Fruit fly (Drosophila melanogaster) whole organism, embryonic: ENCODE measurements around the gene Nrx-IV.

Experiments used
- Adf1 ChIP-seq: fragments of 200-800 bp; sonication (Bioruptor generic); IDR thresholded peaks from 2 replicates; pipeline ENCODE4 v1.3.6; 2022; ENCODE audit warnings: missing biosample characterization, missing genetic modification characterization
- CG11085 ChIP-seq: fragments of 200-800 bp; sonication (Bioruptor generic); IDR thresholded peaks from 2 replicates; pipeline ENCODE4 v1.3.6; 2022; ENCODE audit warnings: missing biosample characterization, missing genetic modification characterization
- CG11696 ChIP-seq: fragments of 200-800 bp; sonication (Bioruptor generic); IDR thresholded peaks from 2 replicates; pipeline ENCODE4 v1.3.6; 2022; ENCODE audit warnings: missing biosample characterization, missing genetic modification characterization
- CG12769 ChIP-seq: fragments of 200-800 bp; sonication (Bioruptor generic); optimal IDR thresholded peaks from 2 replicates; lab custom pipeline; 2019; ENCODE audit warnings: missing biosample characterization, mild to moderate bottlenecking, missing genetic modification characterization, moderate library complexity
- CG17359 ChIP-seq: fragments of 200-800 bp; sonication (Bioruptor generic); optimal IDR thresholded peaks from 3 replicates; lab custom pipeline; 2018; ENCODE audit warnings: missing biosample characterization, mild to moderate bottlenecking, missing genetic modification characterization, moderate library complexity
- CG17385 ChIP-seq: fragments of 200-800 bp; sonication (Bioruptor generic); optimal IDR thresholded peaks from 3 replicates; lab custom pipeline; 2018; ENCODE audit warnings: missing biosample characterization, mild to moderate bottlenecking, missing genetic modification characterization
- CG2202 ChIP-seq: fragments of 200-800 bp; sonication (Bioruptor generic); optimal IDR thresholded peaks from 2 replicates; lab custom pipeline; 2018; ENCODE audit warnings: missing biosample characterization, mild to moderate bottlenecking, missing genetic modification characterization
- CG30020 ChIP-seq: fragments of 200-800 bp; optimal IDR thresholded peaks from 2 replicates; lab custom pipeline; 2019; ENCODE audit warnings: missing biosample characterization, mild to moderate bottlenecking, missing genetic modification characterization, moderate library complexity
- CG30403 ChIP-seq: fragments of 200-800 bp; sonication (Bioruptor generic); optimal IDR thresholded peaks from 3 replicates; lab custom pipeline; 2016; ENCODE audit warnings: missing biosample characterization, missing genetic modification characterization
- CG31224 ChIP-seq: fragments of 200-800 bp; sonication (Bioruptor generic); IDR thresholded peaks from 2 replicates; pipeline ENCODE4 v1.3.6; 2022; ENCODE audit warnings: missing biosample characterization, missing genetic modification characterization
- CG3281 ChIP-seq: fragments of 200-800 bp; sonication (Bioruptor generic); optimal IDR thresholded peaks from 3 replicates; lab custom pipeline; 2017; ENCODE audit warnings: missing biosample characterization, mild to moderate bottlenecking, missing genetic modification characterization
- CG34224 ChIP-seq: fragments of 200-800 bp; sonication (Bioruptor generic); IDR thresholded peaks from 3 replicates; pipeline ENCODE4 v1.3.6; 2022; ENCODE audit warnings: missing biosample characterization, missing genetic modification characterization; ENCODE audit not compliant: partially characterized antibody
- CG3726 ChIP-seq: fragments of 200-800 bp; sonication (Bioruptor generic); IDR thresholded peaks from 3 replicates; pipeline ENCODE4, ENCODE4 v1.3.6; 2022; ENCODE audit warnings: missing biosample characterization, missing genetic modification characterization
- CG3847 ChIP-seq: fragments of 200-800 bp; sonication (Bioruptor generic); IDR thresholded peaks from 2 replicates; pipeline ENCODE4 v1.3.6; 2022; ENCODE audit warnings: missing biosample characterization, missing genetic modification characterization
- CG5180 ChIP-seq: fragments of 200-800 bp; sonication (Bioruptor generic); optimal IDR thresholded peaks from 3 replicates; lab custom pipeline; 2017; ENCODE audit warnings: missing biosample characterization, missing genetic modification characterization, mild to moderate bottlenecking, moderate library complexity, missing genetic modification reagents
- CG6683 ChIP-seq: fragments of 200-800 bp; sonication (Bioruptor generic); optimal IDR thresholded peaks from 2 replicates; lab custom pipeline; 2017; ENCODE audit warnings: missing biosample characterization, mild to moderate bottlenecking, missing genetic modification characterization, missing genetic modification reagents
- CG9437 ChIP-seq: fragments of 200-800 bp; sonication (Bioruptor generic); optimal IDR thresholded peaks from 2 replicates; lab custom pipeline; 2018; ENCODE audit warnings: missing biosample characterization, mild to moderate bottlenecking, missing genetic modification characterization
- Camta ChIP-seq: fragments of 200-800 bp; sonication (Bioruptor generic); optimal IDR thresholded peaks from 2 replicates; lab custom pipeline; 2016; ENCODE audit warnings: missing biosample characterization, missing genetic modification characterization
- Deaf1 ChIP-seq: fragments of 200-800 bp; optimal IDR thresholded peaks from 3 replicates; lab custom pipeline; 2019; ENCODE audit warnings: missing biosample characterization, mild to moderate bottlenecking, missing genetic modification characterization, moderate library complexity
- Dp ChIP-seq: fragments of 200-800 bp; sonication (Bioruptor generic); optimal IDR thresholded peaks from 2 replicates; lab custom pipeline; 2018; ENCODE audit warnings: missing biosample characterization, mild to moderate bottlenecking, missing genetic modification characterization, moderate library complexity
- Fer2 ChIP-seq: fragments of 200-800 bp; sonication (Bioruptor generic); optimal IDR thresholded peaks from 2 replicates; lab custom pipeline; 2018; ENCODE audit warnings: missing biosample characterization, mild to moderate bottlenecking, missing genetic modification characterization, moderate library complexity
- H15 ChIP-seq: fragments of 200-800 bp; sonication (Bioruptor generic); IDR thresholded peaks from 3 replicates; pipeline ENCODE4 v1.3.6; 2022; ENCODE audit warnings: missing biosample characterization, missing genetic modification characterization
- H2.0 ChIP-seq: fragments of 200-800 bp; sonication (Bioruptor generic); IDR thresholded peaks from 2 replicates; pipeline ENCODE4 v1.3.6; 2022; ENCODE audit warnings: missing biosample characterization, missing genetic modification characterization
- HHEX ChIP-seq: fragments of 200-800 bp; sonication (Bioruptor generic); optimal IDR thresholded peaks from 3 replicates; lab custom pipeline; 2017; ENCODE audit warnings: missing biosample characterization, mild to moderate bottlenecking, missing genetic modification characterization, missing genetic modification reagents
- HLH3B ChIP-seq: fragments of 200-800 bp; sonication (Bioruptor generic); IDR thresholded peaks from 2 replicates; pipeline ENCODE4 v1.3.6; 2022; ENCODE audit warnings: missing biosample characterization, missing genetic modification characterization
- Lim3 ChIP-seq: fragments of 200-800 bp; sonication (Bioruptor generic); IDR thresholded peaks from 2 replicates; pipeline ENCODE4 v1.3.6; 2022; ENCODE audit warnings: missing biosample characterization, missing genetic modification characterization
- Ptx1 ChIP-seq: fragments of 200-800 bp; sonication (Bioruptor generic); IDR thresholded peaks from 2 replicates; pipeline ENCODE4 v1.3.6; 2022; ENCODE audit warnings: missing biosample characterization, missing genetic modification characterization
- Scr ChIP-seq: fragments of 200-800 bp; sonication (Bioruptor generic); IDR thresholded peaks from 2 replicates; pipeline ENCODE4 v1.3.6; 2022; ENCODE audit warnings: missing biosample characterization, missing genetic modification characterization; ENCODE audit not compliant: partially characterized antibody
- Sin3A ChIP-seq: fragments of >200 bp; optimal IDR thresholded peaks from 2 replicates; lab custom pipeline; 2018
- Taf1 ChIP-seq: fragments of 200-800 bp; sonication (Bioruptor generic); IDR thresholded peaks from 2 replicates; pipeline ENCODE4 v1.3.6; 2022; ENCODE audit warnings: missing biosample characterization, missing genetic modification characterization
- emc ChIP-seq: fragments of 200-800 bp; sonication (Bioruptor generic); optimal IDR thresholded peaks from 2 replicates; lab custom pipeline; 2016; ENCODE audit warnings: missing biosample characterization, missing genetic modification characterization
- esg ChIP-seq: fragments of 200-800 bp; sonication (Bioruptor generic); conservative IDR thresholded peaks from 2 replicates; pipeline ENCODE4 v1.3.6; 2022; ENCODE audit warnings: missing biosample characterization, missing genetic modification characterization
- eyg ChIP-seq: fragments of 200-800 bp; sonication (Bioruptor generic); optimal IDR thresholded peaks from 3 replicates; lab custom pipeline; 2016; ENCODE audit warnings: missing biosample characterization, missing genetic modification characterization
- fd3F ChIP-seq: fragments of 200-800 bp; sonication (Bioruptor generic); optimal IDR thresholded peaks from 2 replicates; lab custom pipeline; 2018; ENCODE audit warnings: missing biosample characterization, mild to moderate bottlenecking, missing genetic modification characterization, moderate library complexity
- fd96Cb ChIP-seq: fragments of 200-800 bp; sonication (Bioruptor generic); optimal IDR thresholded peaks from 2 replicates; lab custom pipeline; 2018; ENCODE audit warnings: missing biosample characterization, mild to moderate bottlenecking, missing genetic modification characterization, moderate library complexity
- hb ChIP-seq: fragments of 200-800 bp; sonication (Bioruptor generic); IDR thresholded peaks from 3 replicates; pipeline ENCODE4 v1.3.6; 2022; ENCODE audit warnings: missing biosample characterization, missing genetic modification characterization; ENCODE audit not compliant: partially characterized antibody
- jumu ChIP-seq: fragments of 200-800 bp; sonication (Bioruptor generic); optimal IDR thresholded peaks from 3 replicates; lab custom pipeline; 2016; ENCODE audit warnings: missing biosample characterization, missing genetic modification characterization
- kay ChIP-seq: fragments of 200-800 bp; sonication (Bioruptor generic); optimal IDR thresholded peaks from 2 replicates; lab custom pipeline; 2016; ENCODE audit warnings: missing biosample characterization, missing genetic modification characterization
- oc ChIP-seq: fragments of 200-800 bp; sonication (Bioruptor generic); optimal IDR thresholded peaks from 2 replicates; lab custom pipeline; 2018; ENCODE audit warnings: missing biosample characterization, mild to moderate bottlenecking, missing genetic modification characterization, moderate library complexity
- onecut ChIP-seq: fragments of 200-800 bp; sonication (Bioruptor generic); IDR thresholded peaks from 2 replicates; pipeline ENCODE4 v1.3.6; 2022; ENCODE audit warnings: missing biosample characterization, missing genetic modification characterization
- ranshi ChIP-seq: fragments of 200-800 bp; sonication (Bioruptor generic); IDR thresholded peaks from 2 replicates; pipeline ENCODE4 v1.3.6; 2022; ENCODE audit warnings: missing biosample characterization, missing genetic modification characterization
- schlank ChIP-seq: fragments of 200-800 bp; sonication (Bioruptor generic); optimal IDR thresholded peaks from 2 replicates; lab custom pipeline; 2018; ENCODE audit warnings: missing biosample characterization, mild to moderate bottlenecking, missing genetic modification characterization
- slp2 ChIP-seq: fragments of 200-800 bp; sonication (Bioruptor generic); optimal IDR thresholded peaks from 2 replicates; lab custom pipeline; 2016; ENCODE audit warnings: missing biosample characterization, missing genetic modification characterization
- so ChIP-seq: fragments of 200-800 bp; sonication (Bioruptor generic); IDR thresholded peaks from 3 replicates; pipeline ENCODE4 v1.3.6; 2022; ENCODE audit warnings: missing biosample characterization, missing genetic modification characterization
- ssp ChIP-seq: fragments of 200-800 bp; sonication (Bioruptor generic); IDR thresholded peaks from 2 replicates; pipeline ENCODE4 v1.3.6; 2022; ENCODE audit warnings: missing biosample characterization, missing genetic modification characterization
- tap ChIP-seq: fragments of 200-800 bp; optimal IDR thresholded peaks from 3 replicates; lab custom pipeline; 2019; ENCODE audit warnings: missing biosample characterization, mild to moderate bottlenecking, missing genetic modification characterization, moderate library complexity
- trh ChIP-seq: fragments of 200-800 bp; sonication (Bioruptor generic); optimal IDR thresholded peaks from 2 replicates; lab custom pipeline; 2016; ENCODE audit warnings: missing biosample characterization, missing genetic modification characterization
- unc-4 ChIP-seq: fragments of 200-800 bp; sonication (Bioruptor generic); IDR thresholded peaks from 2 replicates; pipeline ENCODE4 v1.3.6; 2022; ENCODE audit warnings: missing biosample characterization, missing genetic modification characterization; ENCODE audit not compliant: partially characterized antibody
- wek ChIP-seq: fragments of 200-800 bp; sonication (Bioruptor generic); optimal IDR thresholded peaks from 3 replicates; lab custom pipeline; 2018; ENCODE audit warnings: missing biosample characterization, mild to moderate bottlenecking, missing genetic modification characterization, moderate library complexity
- yki ChIP-seq: fragments of >200 bp; optimal IDR thresholded peaks from 3 replicates; lab custom pipeline; 2018

The Nrx-IV gene

dm6 chr3L:12145709-12146694 is at the start of gene Nrx-IV, which contains the start of gene eIF3l (continued):
- TF ChIP-seq wek, result no peak
- no peak for TF ChIP-seq ranshi
- no peak for TF ChIP-seq CG6683 (GFP tag; lab: Kevin White, UChicago)
- peak; percentile 5 for TF ChIP-seq Dp (GFP tag; lab: Kevin White, UChicago)
- TF ChIP-seq CG2202 (tag; lab: Kevin White, UChicago), result no peak
- no peak for TF ChIP-seq CG11085 (GFP tag; lab: Robert Waterston, UW)
- TF ChIP-seq HLH3B (GFP tag; lab: Robert Waterston, UW), result no peak
- TF ChIP-seq CG30403 (GFP tag; lab: Kevin White, UChicago), result peak; percentile 14
- TF ChIP-seq CG5180, result no peak
- TF ChIP-seq CG3847 (GFP tag; lab: Robert Waterston, UW), result no peak
- no peak for TF ChIP-seq fd96Cb (tag; lab: Kevin White, UChicago)
- TF ChIP-seq ssp (GFP tag; lab: Robert Waterston, UW), result no peak
- TF ChIP-seq eyg (GFP tag; lab: Kevin White, UChicago), result no peak
- TF ChIP-seq CG12769 (tag; lab: Kevin White, UChicago), result peak; percentile 12
- TF ChIP-seq Lim3 (GFP tag; lab: Robert Waterston, UW), result no peak
- no peak for TF ChIP-seq Camta (GFP tag; lab: Kevin White, UChicago)
- TF ChIP-seq CG11696, result no peak
- TF ChIP-seq unc-4 (GFP tag; lab: Robert Waterston, UW), result peak; percentile 71
- peak; percentile 24 for TF ChIP-seq Sin3A (lab: Kevin White, UChicago)
- TF ChIP-seq onecut (GFP tag; lab: Robert Waterston, UW), result no peak
- TF ChIP-seq slp2 (GFP tag; lab: Kevin White, UChicago), result no peak
- TF ChIP-seq CG34224 (GFP tag; lab: Robert Waterston, UW), result peak; percentile 41; the same call in 2 of the 3 replicates
- no peak for TF ChIP-seq CG17385 (GFP tag; lab: Kevin White, UChicago)
- TF ChIP-seq CG3726 (GFP tag; lab: Robert Waterston, UW), result no peak
- TF ChIP-seq CG17359, result no peak
- TF ChIP-seq so (GFP tag; lab: Robert Waterston, UW), result no peak
- TF ChIP-seq emc (GFP tag; lab: Kevin White, UChicago), result no peak
- TF ChIP-seq CG30020 (tag; lab: Kevin White, UChicago), result peak; percentile 27
- TF ChIP-seq yki (lab: Kevin White, UChicago), result no peak
- TF ChIP-seq hb (GFP tag; lab: Robert Waterston, UW), result no peak
- TF ChIP-seq Ptx1 (GFP tag; lab: Robert Waterston, UW), result no peak
- no peak for TF ChIP-seq H2.0
- no peak for TF ChIP-seq trh (GFP tag; lab: Kevin White, UChicago)
- TF ChIP-seq HHEX (GFP tag; lab: Kevin White, UChicago), result no peak
- peak; percentile 80 for TF ChIP-seq Scr
- no peak for TF ChIP-seq H15 (GFP tag; lab: Robert Waterston, UW)
- peak; percentile 30 for TF ChIP-seq CG9437
- TF ChIP-seq CG31224 (GFP tag; lab: Robert Waterston, UW), result no peak
- TF ChIP-seq kay (GFP tag; lab: Kevin White, UChicago), result peak; percentile 35
- TF ChIP-seq esg (GFP tag; lab: Robert Waterston, UW), result no peak
- no peak for TF ChIP-seq jumu (GFP tag; lab: Kevin White, UChicago)
- TF ChIP-seq Adf1 (GFP tag; lab: Robert Waterston, UW), result no peak
- no peak for TF ChIP-seq Taf1
- TF ChIP-seq fd3F, result no peak
- no peak for TF ChIP-seq oc (tag; lab: Kevin White, UChicago)
- TF ChIP-seq Deaf1, result peak; percentile 61
- TF ChIP-seq CG3281 (GFP tag; lab: Kevin White, UChicago), result no peak
- TF ChIP-seq schlank (tag; lab: Kevin White, UChicago), result no peak
- no peak for TF ChIP-seq tap (tag; lab: Kevin White, UChicago)
- TF ChIP-seq Fer2 (tag; lab: Kevin White, UChicago), result no peak
